Worm (Caenorhabditis elegans): ENCODE results near the gene inx-11.

DNA sequence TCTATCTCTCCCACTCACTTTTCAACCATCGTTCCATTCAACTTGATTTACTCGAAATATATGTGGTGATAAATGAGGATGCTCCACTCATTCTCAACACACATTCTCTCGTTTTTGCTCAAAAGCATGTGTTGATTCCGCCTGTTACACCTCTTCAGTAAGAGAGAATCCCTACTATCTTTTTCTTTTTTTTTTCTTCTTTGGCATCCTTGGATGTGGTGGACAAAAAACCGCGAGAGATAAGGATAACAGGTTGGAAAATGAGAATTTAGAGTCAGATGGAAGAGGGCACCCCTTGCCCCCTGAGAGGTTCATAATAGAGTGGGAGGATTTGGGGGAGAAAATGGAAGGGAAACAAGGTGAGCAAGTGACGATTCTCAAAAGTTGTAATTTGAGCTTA, 8.0 kb upstream of the inx-11 start:
- TF ChIP-seq lsy-2 (tag; optimal IDR thresholded peaks at IDR 0.05) (peak in 1 of 2 experiments; percentile 28), skn-1 (tag; optimal IDR thresholded peaks at IDR 0.05) (no peak)
